Fruit fly (Drosophila melanogaster) whole organism: Measurements from ENCODE around the gene CG13884.

Source experiments
- CG8478 ChIP-seq: fragments of >200 bp; optimal IDR thresholded peaks from 2 replicates; lab custom pipeline; 2018; ENCODE audit warnings: inconsistent platforms
- Dll ChIP-seq: fragments of >200 bp; optimal IDR thresholded peaks from 2 replicates; lab custom pipeline; 2017
- EcR ChIP-seq, 2 experiments: fragments of >200 bp; optimal IDR thresholded peaks; 2 replicates each; lab custom pipeline; 2017; ENCODE audit warnings: missing biosample characterization in 2 of 2, missing genetic modification characterization in 2 of 2, missing genetic modification reagents in 2 of 2
- pan ChIP-seq: fragments of >200 bp; optimal IDR thresholded peaks from 2 replicates; lab custom pipeline; 2017
- psq ChIP-seq: fragments of >200 bp; optimal IDR thresholded peaks from 2 replicates; lab custom pipeline; 2017
- usp ChIP-seq: fragments of >200 bp; optimal IDR thresholded peaks from 2 replicates; lab custom pipeline; 2017; ENCODE audit warnings: missing biosample characterization, missing genetic modification characterization, mixed read lengths

CG13884 gene

DNA sequence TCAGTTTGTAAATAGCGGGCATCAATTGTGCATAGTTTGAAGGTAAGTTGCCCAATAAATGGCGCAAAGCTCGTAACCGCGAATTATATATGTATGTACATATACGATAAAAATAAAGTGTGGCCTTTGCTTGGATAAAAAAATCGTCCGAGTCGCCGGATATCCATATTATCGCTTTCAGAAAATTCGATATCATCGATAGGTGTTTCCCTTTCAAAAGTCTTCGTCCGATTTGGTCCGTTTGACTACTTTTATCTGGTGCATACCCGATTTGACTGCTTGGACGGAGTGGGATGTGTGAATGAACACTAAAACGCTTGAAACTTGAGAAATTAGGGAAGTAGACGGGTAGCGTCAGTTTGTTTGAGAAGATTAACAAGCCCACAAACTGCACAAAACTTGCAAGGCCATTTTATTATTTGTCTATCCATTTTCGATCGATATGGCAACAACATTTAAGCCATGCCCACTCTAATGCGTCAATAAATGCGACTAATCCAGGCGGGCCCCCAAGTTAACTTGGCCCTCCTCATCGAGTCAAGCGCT lies 37.0 kb downstream of the CG13884 start:
- TF ChIP-seq CG8478 (lab: Kevin White, UChicago) (no peak), EcR (GFP tag; optimal IDR thresholded peaks at IDR 0.05; lab: Kevin White, UChicago) (no peak), Dll (lab: Kevin White, UChicago) (no peak), psq (no peak), pan (lab: Kevin White, UChicago) (no peak), usp (GFP tag; lab: Kevin White, UChicago) (no peak)

- no peak for TF ChIP-seq pan (lab: Kevin White, UChicago)
- no peak for TF ChIP-seq Dll (lab: Kevin White, UChicago)
Measured at dm6 chr3L:327833-328232, 38.4 kb downstream of the CG13884 start, which contains the start of the genes Atac3 and Ptpmeg. TSS of gene Atac3 (minus strand) at chr3L:327992. TSS of gene Ptpmeg (plus strand) at chr3L:328097.

DNA sequence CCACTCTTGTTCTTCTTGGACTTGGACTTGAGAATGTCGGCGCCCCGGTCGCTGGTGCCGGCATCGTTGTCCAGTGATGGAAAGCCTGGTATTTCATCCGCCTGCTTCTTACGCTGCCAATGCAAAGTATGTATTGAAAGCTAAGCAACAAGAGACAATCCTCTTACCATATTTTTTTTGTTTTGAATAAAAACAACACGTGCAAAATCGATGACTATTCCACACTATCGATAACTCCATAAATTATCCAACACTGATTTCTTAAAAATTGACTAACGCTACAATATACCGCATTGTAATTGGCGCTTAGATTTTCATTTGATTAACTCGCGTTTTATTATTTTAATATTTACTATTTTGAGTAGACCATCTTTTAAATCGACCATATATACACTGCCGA lies 41.8 kb downstream of the CG13884 start, which contains the start of gene CG32344:
Gene CG32344 (minus strand): TSS at position 235 of the 400 bp plus-strand sequence.
- TF ChIP-seq psq (no peak), pan (lab: Kevin White, UChicago) (no peak), EcR (GFP tag; optimal IDR thresholded peaks at IDR 0.05; lab: Kevin White, UChicago) (no peak), CG8478 (lab: Kevin White, UChicago) (no peak), usp (GFP tag; lab: Kevin White, UChicago) (no peak), Dll (lab: Kevin White, UChicago) (no peak)

DNA sequence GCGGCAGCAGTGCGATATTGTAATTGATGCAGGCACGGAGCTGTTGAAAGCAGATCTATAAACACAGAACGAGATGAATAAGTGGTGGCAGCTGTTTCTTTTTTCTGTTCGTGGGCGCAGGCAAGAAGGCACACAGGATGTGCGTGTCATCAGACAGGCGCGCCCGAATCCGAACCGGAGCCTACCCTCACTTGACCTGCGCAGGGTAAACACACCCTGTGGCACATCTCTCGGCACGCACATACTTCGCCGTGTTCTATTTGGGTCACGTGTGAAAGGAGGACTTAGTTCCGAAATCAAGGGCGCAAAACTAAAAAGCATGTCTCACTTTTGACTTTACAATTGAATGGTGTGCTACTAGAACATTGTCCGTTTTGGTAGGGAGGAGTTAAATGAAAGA lies 44.7 kb downstream of the CG13884 start:
- TF ChIP-seq EcR (GFP tag; optimal IDR thresholded peaks at IDR 0.05; lab: Kevin White, UChicago) (no peak), Dll (lab: Kevin White, UChicago) (no peak), psq (no peak), CG8478 (lab: Kevin White, UChicago) (no peak), pan (lab: Kevin White, UChicago) (no peak), usp (GFP tag; lab: Kevin White, UChicago) (no peak)

DNA sequence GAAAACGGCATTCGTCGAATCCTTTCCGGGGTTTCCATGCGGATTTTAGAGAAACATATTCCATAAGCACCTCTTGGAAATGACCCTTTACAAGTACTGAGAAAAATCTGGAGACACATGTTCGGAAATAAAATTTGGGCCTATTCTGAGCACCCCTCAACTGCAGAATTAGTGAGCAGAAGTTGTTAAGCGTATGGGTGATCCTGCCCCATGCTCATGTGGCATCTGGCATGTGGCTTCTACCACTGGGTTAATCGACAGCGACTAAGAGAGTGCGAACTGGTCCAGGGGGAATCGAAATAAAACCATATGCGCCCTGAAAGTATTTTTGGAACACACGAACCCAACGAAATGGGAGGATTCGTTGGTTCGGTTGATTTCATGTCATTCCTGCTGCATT lies 45.4 kb downstream of the CG13884 start:
- TF ChIP-seq Dll (lab: Kevin White, UChicago) = no peak
- TF ChIP-seq CG8478 (lab: Kevin White, UChicago) = no peak
- no peak for TF ChIP-seq usp (GFP tag; lab: Kevin White, UChicago)
- TF ChIP-seq pan (lab: Kevin White, UChicago) = no peak
- TF ChIP-seq EcR (GFP tag; optimal IDR thresholded peaks at IDR 0.05; lab: Kevin White, UChicago) = no peak
- no peak for TF ChIP-seq psq

DNA sequence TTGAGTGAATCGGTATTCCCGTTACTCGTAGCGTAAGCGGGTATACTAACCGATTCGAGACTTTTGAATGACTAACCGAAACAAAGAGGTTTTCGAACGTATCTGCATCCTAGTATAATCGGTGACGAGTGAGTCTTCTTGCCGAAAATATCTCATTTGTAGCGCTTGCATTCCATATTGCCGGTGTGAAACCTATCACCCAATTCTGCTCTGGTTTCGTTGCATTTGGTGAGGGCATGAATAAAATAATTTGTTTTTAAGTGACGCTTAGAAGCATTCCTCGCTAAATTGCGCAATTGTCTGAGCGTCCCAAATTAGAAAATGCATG lies 46.3 kb downstream of the CG13884 start:
- TF ChIP-seq CG8478 (lab: Kevin White, UChicago) = no peak
- TF ChIP-seq Dll (lab: Kevin White, UChicago) = no peak
- no peak for TF ChIP-seq usp (GFP tag; lab: Kevin White, UChicago)
- TF ChIP-seq EcR (GFP tag; optimal IDR thresholded peaks at IDR 0.05; lab: Kevin White, UChicago) = no peak
- TF ChIP-seq pan (lab: Kevin White, UChicago) = no peak
- no peak for TF ChIP-seq psq

- TF ChIP-seq psq = no peak
- no peak for TF ChIP-seq pan (lab: Kevin White, UChicago)
- no peak for TF ChIP-seq usp (GFP tag; lab: Kevin White, UChicago)
- no peak for TF ChIP-seq Dll (lab: Kevin White, UChicago)
- TF ChIP-seq EcR (GFP tag; optimal IDR thresholded peaks at IDR 0.05; lab: Kevin White, UChicago) = no peak
- peak; percentile 88 for TF ChIP-seq CG8478 (lab: Kevin White, UChicago)
Measured at dm6 chr3L:319145-320009, 46.9 kb downstream of the CG13884 start, which contains the start of gene fwd. TSS of gene fwd (minus strand) at chr3L:319884.

DNA sequence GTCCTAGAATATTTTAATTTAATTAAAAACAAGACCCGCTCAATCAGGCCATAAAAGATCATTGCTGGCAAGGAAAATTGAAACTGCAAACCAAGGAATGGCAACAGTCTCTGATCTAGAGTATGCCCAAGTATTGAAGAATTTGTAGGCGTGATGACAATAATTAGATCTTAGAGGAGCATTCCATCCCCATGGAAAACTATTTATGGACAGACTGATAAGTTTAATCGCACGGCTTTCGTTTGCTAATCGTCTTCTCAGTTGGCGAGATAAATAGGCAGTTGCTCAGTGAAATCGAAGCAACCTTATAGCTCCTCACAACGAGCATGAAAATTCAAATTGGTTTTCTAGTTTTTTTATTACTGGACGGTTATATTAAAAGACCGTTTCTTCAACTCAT lies 49.5 kb downstream of the CG13884 start, which contains the start of gene ddbt:
Gene ddbt (plus strand): TSS at position 301 of the 400 bp plus-strand sequence.
- TF ChIP-seq psq = no peak
